Fruit fly (Drosophila melanogaster): ENCODE results near the gene CG3918.

DNA sequence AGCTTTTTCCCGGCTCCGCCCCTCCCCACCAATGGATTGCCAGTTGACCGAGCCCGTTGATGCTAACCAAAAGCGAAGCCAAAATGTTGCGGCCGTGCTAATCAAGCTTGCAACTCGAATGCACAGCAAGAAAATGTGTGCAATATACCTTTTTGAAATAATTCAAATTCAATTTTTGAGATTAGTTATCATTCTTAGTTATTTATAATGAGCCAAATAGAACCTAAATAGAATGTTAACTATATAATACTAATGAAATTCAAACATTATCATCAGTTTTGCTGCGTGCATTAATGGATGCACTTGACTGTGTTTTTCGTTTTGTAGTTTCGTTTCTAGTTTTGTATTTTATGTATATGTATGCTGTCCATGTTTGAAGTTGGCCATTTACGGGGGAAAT, 18.1 kb downstream of the CG3918 start:
- TF ChIP-seq Mnt (GFP tag; optimal IDR thresholded peaks at IDR 0.05) (no peak), cic (GFP tag; optimal IDR thresholded peaks at IDR 0.05) (no peak)

Measured in whole organism, adult.